Worm (Caenorhabditis elegans): ENCODE measurements around the gene str-164.
"Not testable (repeated sequence)": the region's sequence is repeated elsewhere in the genome, so short reads cannot be mapped to it uniquely, and the experiment has no call there.

Gene str-164

ce11 chrIV:4945771-4946170 lies 14.8 kb upstream of the str-164 start, which contains the start of gene str-169:
Gene str-169 (plus strand): TSS chrIV:4946071.
- TF ChIP-seq egl-18 (GFP tag; IDR thresholded peaks at IDR 0.05): no peak
- no peak for TF ChIP-seq madf-10 (tag; optimal IDR thresholded peaks at IDR 0.05)
- no peak for TF ChIP-seq ceh-40 (GFP tag; IDR thresholded peaks at IDR 0.05)
- TF ChIP-seq dpff-1 (tag; optimal IDR thresholded peaks at IDR 0.05): no peak
- no peak for TF ChIP-seq xnd-1 (tag; optimal IDR thresholded peaks at IDR 0.05)
- TF ChIP-seq ztf-18 (tag; optimal IDR thresholded peaks at IDR 0.05): no peak
- no peak for TF ChIP-seq ztf-22 (GFP tag; optimal IDR thresholded peaks at IDR 0.05)
- TF ChIP-seq repo-1 (tag; optimal IDR thresholded peaks at IDR 0.05): no peak
- TF ChIP-seq atf-7 (tag; optimal IDR thresholded peaks at IDR 0.05): no peak
- TF ChIP-seq tbp1 (GFP tag; optimal IDR thresholded peaks at IDR 0.05): no peak
- no peak for TF ChIP-seq B0019.2 (GFP tag; conservative IDR thresholded peaks at IDR 0.05)
- no peak for TF ChIP-seq F52B5.7 (tag; optimal IDR thresholded peaks at IDR 0.05)
- TF ChIP-seq lin-40 (tag; optimal IDR thresholded peaks at IDR 0.05): no peak
- TF ChIP-seq Y79H2A.3 (GFP tag; conservative IDR thresholded peaks at IDR 0.05): no peak
- no peak for TF ChIP-seq madf-3 (GFP tag; IDR thresholded peaks at IDR 0.05)

- TF ChIP-seq tbp1 (GFP tag; optimal IDR thresholded peaks at IDR 0.05): peak; percentile 89
- peak; percentile 16 for TF ChIP-seq T07F8.4 (tag; optimal IDR thresholded peaks at IDR 0.05)
- peak; percentile 69 for TF ChIP-seq B0261.1 (tag; optimal IDR thresholded peaks at IDR 0.05)
- peak; percentile 24; the same call in 1 of the 2 replicates for TF ChIP-seq rcor-1 (GFP tag; IDR thresholded peaks at IDR 0.05)
- TF ChIP-seq ceh-100 (GFP tag; IDR thresholded peaks at IDR 0.05): peak; percentile 58
- TF ChIP-seq let-526 (GFP tag; IDR thresholded peaks at IDR 0.05): 0 out of 2 replicates have a peak, but pooled peaks have one; percentile 44
- TF ChIP-seq rpc-1 (optimal IDR thresholded peaks at IDR 0.05): peak; percentile 44
- TF ChIP-seq rpc-1 (tag; optimal IDR thresholded peaks at IDR 0.05): peak; percentile 64
- TF ChIP-seq Y53G8AR.9 (GFP tag; conservative IDR thresholded peaks at IDR 0.05): 0 out of 2 replicates have a peak, but pooled peaks have one; percentile 50
- 0 out of 2 replicates have a peak, but pooled peaks have one; percentile 18 for TF ChIP-seq madf-8 (GFP tag; conservative IDR thresholded peaks at IDR 0.05)
- peak; percentile 76; the same call in 1 of the 2 replicates for TF ChIP-seq bed-1 (GFP tag; IDR thresholded peaks at IDR 0.05)
- not testable (repeated sequence) for TF ChIP-seq snpc-4 (GFP tag; optimal IDR thresholded peaks at IDR 0.05)
- TF ChIP-seq snpc-4 (tag; optimal IDR thresholded peaks at IDR 0.05): peak in 1 of 4 experiments; percentile 83
These were observed 10.8 kb upstream of the str-164 start for ce11 chrIV:4949729-4950128.

ce11 chrIV:4953887-4954286 lies 6.6 kb upstream of the str-164 start, which contains the start of gene str-163:
Gene str-163 (plus strand): TSS chrIV:4954187.
- TF ChIP-seq ztf-3 (GFP tag; optimal IDR thresholded peaks at IDR 0.05) (no peak), atf-7 (tag; optimal IDR thresholded peaks at IDR 0.05) (no peak), mcd-1 (GFP tag; IDR thresholded peaks at IDR 0.05) (no peak)

- TF ChIP-seq zfh-2 (GFP tag; conservative IDR thresholded peaks at IDR 0.05) (no peak), nhr-120 (GFP tag; IDR thresholded peaks at IDR 0.05) (no peak), ceh-40 (GFP tag; IDR thresholded peaks at IDR 0.05) (no peak), F22D6.2 (tag; optimal IDR thresholded peaks at IDR 0.05) (no peak), dpl-1 (GFP tag; optimal IDR thresholded peaks at IDR 0.05) (no peak), snpc-1.1 (tag; optimal IDR thresholded peaks at IDR 0.05; ENCODE audit: insufficient read depth) (no peak), ceh-100 (GFP tag; IDR thresholded peaks at IDR 0.05) (no peak), ztf-25 (GFP tag; IDR thresholded peaks at IDR 0.05) (no peak), ceh-27 (GFP tag; optimal IDR thresholded peaks at IDR 0.05) (no peak), bed-2 (GFP tag; IDR thresholded peaks at IDR 0.05) (no peak)
These were observed 3.3 kb downstream of the str-164 start, which contains the start of gene txt-3 for ce11 chrIV:4963834-4964233. Gene txt-3 (plus strand): TSS chrIV:4963958.

Data from whole organism, young adult.